Worm (Caenorhabditis elegans): Measurements from ENCODE around the gene msp-32.

Gene msp-32

ce11 chrII:4942397-4942796, 43.8 kb downstream of the msp-32 start:
- no peak for TF ChIP-seq unc-62 (GFP tag; optimal IDR thresholded peaks at IDR 0.05)

ce11 chrII:4942829-4943228, 44.2 kb downstream of the msp-32 start:
- TF ChIP-seq unc-62 (GFP tag; optimal IDR thresholded peaks at IDR 0.05) = no peak

DNA sequence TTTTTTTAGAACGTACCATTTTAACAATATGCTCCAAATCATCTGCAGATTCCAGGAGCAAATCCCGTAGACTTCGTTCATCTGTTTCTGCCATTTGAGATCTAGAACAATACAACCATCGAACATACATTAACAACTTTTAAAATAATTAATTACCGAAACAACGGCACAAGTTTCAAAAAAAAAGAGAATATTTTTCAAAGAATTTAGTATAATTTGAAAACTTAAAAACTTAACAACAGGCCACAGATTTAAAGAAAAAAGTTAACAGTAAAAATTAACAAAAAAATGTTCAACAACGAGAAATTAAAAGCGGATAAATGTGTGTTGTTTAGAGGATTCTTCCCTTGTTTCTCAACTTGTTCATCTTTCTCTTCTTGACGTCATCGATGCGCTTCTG, 45.2 kb downstream of the msp-32 start, which contains the start of gene mdt-4:
Gene mdt-4 (minus strand): TSS at position 101 of the 400 bp plus-strand sequence.
- TF ChIP-seq unc-62 (GFP tag; optimal IDR thresholded peaks at IDR 0.05) = no peak

DNA sequence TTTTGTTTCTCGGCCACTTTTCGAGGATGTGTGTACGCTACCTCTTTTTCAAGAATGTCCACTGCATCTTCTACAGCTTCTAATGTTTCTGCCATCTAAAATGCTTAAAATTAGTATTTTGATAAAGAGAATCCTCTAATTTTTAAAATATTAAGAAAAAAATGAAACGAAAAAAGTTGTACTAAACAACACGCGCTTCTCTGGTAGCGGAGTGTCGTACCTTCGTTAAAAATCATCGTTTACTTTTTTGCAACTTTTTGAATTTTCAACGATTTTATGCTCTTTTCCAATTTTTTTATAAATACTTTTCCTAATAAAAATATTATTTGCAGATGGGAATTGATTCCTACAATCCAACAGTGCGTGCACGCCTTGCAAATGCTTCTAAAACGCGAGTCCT, 47.1 kb downstream of the msp-32 start, which contains the start of the genes gldi-11 and ZK546.2:
Gene gldi-11 (minus strand): TSS at position 95 of the 400 bp plus-strand sequence.
Gene ZK546.2 (plus strand): TSS at position 333 of the 400 bp plus-strand sequence.
- TF ChIP-seq unc-62 (GFP tag; optimal IDR thresholded peaks at IDR 0.05) = no peak

DNA sequence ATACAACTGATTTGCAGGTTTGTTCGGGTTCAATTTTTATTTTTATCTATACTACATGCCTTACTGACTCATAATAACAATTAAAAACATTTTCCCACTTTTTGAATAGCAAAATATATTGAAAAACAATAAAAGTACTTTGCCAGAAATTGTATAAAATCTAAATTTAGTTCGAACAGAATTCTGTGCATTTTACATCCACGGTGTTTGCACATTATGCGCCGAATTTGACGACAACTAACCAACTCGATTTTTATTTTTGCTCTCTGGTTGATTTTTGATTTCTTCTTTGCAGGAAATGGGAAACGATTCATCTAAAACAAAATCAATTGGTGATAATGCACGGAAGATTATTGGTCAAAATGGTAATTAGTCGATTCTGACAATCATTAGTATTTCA, 48.1 kb downstream of the msp-32 start:
- no peak for TF ChIP-seq unc-62 (GFP tag; optimal IDR thresholded peaks at IDR 0.05)

ce11 chrII:4948118-4948517, 49.5 kb downstream of the msp-32 start:
- TF ChIP-seq unc-62 (GFP tag; optimal IDR thresholded peaks at IDR 0.05) = no peak
